Fruit fly (Drosophila melanogaster): Measurements from ENCODE around the gene gwl.

- no peak for TF ChIP-seq Ets98B (GFP tag; IDR thresholded peaks at IDR 0.05)
- no peak for TF ChIP-seq CG13204 (GFP tag; optimal IDR thresholded peaks at IDR 0.05)
- no peak for TF ChIP-seq EcR (GFP tag; optimal IDR thresholded peaks at IDR 0.05)
- TF ChIP-seq CG32121 (GFP tag; IDR thresholded peaks at IDR 0.05), result no peak
- no peak for TF ChIP-seq CG12605 (GFP tag; IDR thresholded peaks at IDR 0.05)
- TF ChIP-seq CG10348 (GFP tag; IDR thresholded peaks at IDR 0.05), result no peak
- TF ChIP-seq Pif1A (GFP tag; optimal IDR thresholded peaks at IDR 0.05), result no peak
- no peak for TF ChIP-seq fd96Ca (GFP tag; IDR thresholded peaks at IDR 0.05)
- no peak for TF ChIP-seq CG9948 (tag; optimal IDR thresholded peaks at IDR 0.05)
- no peak for TF ChIP-seq gl (tag; optimal IDR thresholded peaks at IDR 0.05)
- TF ChIP-seq rn (GFP tag; IDR thresholded peaks at IDR 0.05), result no peak
- no peak for TF ChIP-seq Pif1B (GFP tag; optimal IDR thresholded peaks at IDR 0.05)
- TF ChIP-seq CG4496 (GFP tag; IDR thresholded peaks at IDR 0.05), result no peak
These were observed 19.8 kb upstream of the gwl start, which contains the start of gene CG7714 for dm6 chr3R:18726334-18726733.

Measured in whole organism, pupa.